Worm (Caenorhabditis elegans) whole organism, mixed stage, embryonic: ENCODE measurements around the gene dnj-5.

Source experiments
- M03D4.4 ChIP-seq: sonication (generic microtip); optimal IDR thresholded peaks from 2 replicates; lab custom pipeline; 2017; ENCODE audit warnings: mild to moderate bottlenecking, missing genetic modification characterization, missing compliant biosample characterization
- bed-3 ChIP-seq: fragments of 200-800 bp; sonication (Bioruptor generic); optimal IDR thresholded peaks from 3 replicates; lab custom pipeline; 2018; ENCODE audit warnings: mild to moderate bottlenecking, missing genetic modification characterization, moderate library complexity, missing compliant biosample characterization
- blmp-1 ChIP-seq: fragments of 150-350 bp; optimal IDR thresholded peaks from 2 replicates; lab custom pipeline; 2014; ENCODE audit warnings: missing biosample characterization, missing genetic modification characterization
- ceh-39 ChIP-seq: fragments of 150-350 bp; optimal IDR thresholded peaks from 2 replicates; lab custom pipeline; 2014; ENCODE audit warnings: missing biosample characterization, missing genetic modification characterization
- ceh-43 ChIP-seq: fragments of 200-800 bp; sonication (Bioruptor generic); optimal IDR thresholded peaks from 2 replicates; lab custom pipeline; 2018; ENCODE audit warnings: mild to moderate bottlenecking, missing genetic modification characterization, moderate library complexity, missing compliant biosample characterization
- ceh-83 ChIP-seq: fragments of 200-800 bp; sonication (Bioruptor generic); optimal IDR thresholded peaks from 2 replicates; lab custom pipeline; 2018; ENCODE audit warnings: mild to moderate bottlenecking, missing genetic modification characterization, missing compliant biosample characterization
- ces-1 ChIP-seq: fragments of 150-350 bp; optimal IDR thresholded peaks from 2 replicates; lab custom pipeline; 2014; ENCODE audit warnings: missing biosample characterization, missing genetic modification reagents, missing genetic modification characterization
- cnd-1 ChIP-seq: fragments of 200-800 bp; sonication (Bioruptor generic); optimal IDR thresholded peaks from 2 replicates; lab custom pipeline; 2018; ENCODE audit warnings: mild to moderate bottlenecking, missing genetic modification characterization, missing compliant biosample characterization
- drap-1 ChIP-seq: fragments of 200-800 bp; sonication (Bioruptor generic); optimal IDR thresholded peaks from 3 replicates; lab custom pipeline; 2018; ENCODE audit warnings: mild to moderate bottlenecking, missing genetic modification characterization, missing compliant biosample characterization
- elt-1 ChIP-seq: sonication (generic microtip); optimal IDR thresholded peaks from 2 replicates; lab custom pipeline; 2017; ENCODE audit warnings: missing genetic modification characterization, mild to moderate bottlenecking, missing compliant biosample characterization, antibody characterized with exemption, moderate library complexity, borderline replicate concordance; ENCODE audit not compliant: insufficient read depth
- elt-3 ChIP-seq: fragments of 150-350 bp; optimal IDR thresholded peaks from 2 replicates; lab custom pipeline; 2014; ENCODE audit warnings: missing biosample characterization, missing genetic modification characterization
- flh-1 ChIP-seq: fragments of 200-800 bp; sonication (Bioruptor generic); optimal IDR thresholded peaks from 2 replicates; lab custom pipeline; 2018; ENCODE audit warnings: mild to moderate bottlenecking, missing genetic modification characterization, moderate library complexity, missing compliant biosample characterization
- ham-2 ChIP-seq: fragments of 200-800 bp; sonication (Bioruptor generic); optimal IDR thresholded peaks from 2 replicates; lab custom pipeline; 2018; ENCODE audit warnings: mild to moderate bottlenecking, missing genetic modification characterization, missing compliant biosample characterization
- hlh-1 ChIP-seq: fragments of 150-350 bp; optimal IDR thresholded peaks from 2 replicates; lab custom pipeline; 2014; ENCODE audit warnings: missing biosample characterization, missing genetic modification reagents, missing genetic modification characterization
- lin-13 ChIP-seq: fragments of 150-350 bp; optimal IDR thresholded peaks from 2 replicates; lab custom pipeline; 2014; ENCODE audit warnings: missing biosample characterization, missing genetic modification characterization
- lin-32 ChIP-seq: fragments of 200-800 bp; sonication (Bioruptor generic); optimal IDR thresholded peaks from 2 replicates; lab custom pipeline; 2018; ENCODE audit warnings: mild to moderate bottlenecking, missing genetic modification characterization, missing compliant biosample characterization
- lsy-2 ChIP-seq: fragments of 150-350 bp; optimal IDR thresholded peaks from 2 replicates; lab custom pipeline; 2014; ENCODE audit warnings: missing biosample characterization, missing genetic modification characterization
- mab-5 ChIP-seq: fragments of 150-350 bp; optimal IDR thresholded peaks from 2 replicates; lab custom pipeline; 2014; ENCODE audit warnings: missing biosample characterization, missing genetic modification characterization
- mep-1 ChIP-seq: fragments of 150-350 bp; optimal IDR thresholded peaks from 2 replicates; lab custom pipeline; 2017; ENCODE audit warnings: missing biosample characterization, missing genetic modification reagents, missing genetic modification characterization, inconsistent platforms
- mls-2 ChIP-seq: sonication (generic microtip); optimal IDR thresholded peaks from 2 replicates; lab custom pipeline; 2016; ENCODE audit warnings: mild to moderate bottlenecking, missing genetic modification characterization, moderate library complexity, missing compliant biosample characterization
- nhr-12 ChIP-seq: fragments of 150-350 bp; optimal IDR thresholded peaks from 2 replicates; lab custom pipeline; 2014; ENCODE audit warnings: missing biosample characterization, missing genetic modification characterization
- nhr-2 ChIP-seq: fragments of 150-350 bp; optimal IDR thresholded peaks from 2 replicates; lab custom pipeline; 2014; ENCODE audit warnings: missing biosample characterization, missing genetic modification characterization
- nhr-237 ChIP-seq: fragments of 150-350 bp; optimal IDR thresholded peaks from 2 replicates; lab custom pipeline; 2014; ENCODE audit warnings: missing biosample characterization, missing genetic modification characterization
- nhr-28 ChIP-seq: fragments of 150-350 bp; optimal IDR thresholded peaks from 2 replicates; lab custom pipeline; 2014; ENCODE audit warnings: missing biosample characterization, missing genetic modification characterization
- nhr-76 ChIP-seq: sonication (generic microtip); optimal IDR thresholded peaks from 2 replicates; lab custom pipeline; 2017; ENCODE audit warnings: missing biosample characterization, missing genetic modification characterization
- pha-4 ChIP-seq: fragments of 150-350 bp; optimal IDR thresholded peaks from 2 replicates; lab custom pipeline; 2018; ENCODE audit warnings: missing biosample characterization, missing genetic modification reagents, missing genetic modification characterization
- sem-2 ChIP-seq: fragments of 200-800 bp; sonication (Bioruptor generic); optimal IDR thresholded peaks from 2 replicates; lab custom pipeline; 2018; ENCODE audit warnings: mild to moderate bottlenecking, missing genetic modification characterization, missing compliant biosample characterization
- snpc-4 ChIP-seq: fragments of 150-350 bp; optimal IDR thresholded peaks from 2 replicates; lab custom pipeline; 2014; ENCODE audit warnings: missing biosample characterization, missing genetic modification characterization
- sptf-1 ChIP-seq: sonication (generic microtip); optimal IDR thresholded peaks from 2 replicates; lab custom pipeline; 2017; ENCODE audit warnings: mild to moderate bottlenecking, missing genetic modification characterization, moderate library complexity, missing compliant biosample characterization
- tbx-8 ChIP-seq: fragments of 200-800 bp; sonication (Bioruptor generic); optimal IDR thresholded peaks from 2 replicates; lab custom pipeline; 2018; ENCODE audit warnings: mild to moderate bottlenecking, missing genetic modification characterization, moderate library complexity, missing compliant biosample characterization
- unc-120 ChIP-seq: sonication (generic microtip); optimal IDR thresholded peaks from 2 replicates; lab custom pipeline; 2017; ENCODE audit warnings: missing genetic modification characterization, missing compliant biosample characterization; ENCODE audit not compliant: poor library complexity, severe bottlenecking
- unc-39 ChIP-seq: fragments of 150-350 bp; optimal IDR thresholded peaks from 2 replicates; lab custom pipeline; 2014; ENCODE audit warnings: missing biosample characterization, missing genetic modification characterization
- unc-62 ChIP-seq: fragments of 150-350 bp; optimal IDR thresholded peaks from 2 replicates; lab custom pipeline; 2014; ENCODE audit warnings: missing biosample characterization, missing genetic modification reagents, missing genetic modification characterization
- zip-8 ChIP-seq: fragments of 150-350 bp; optimal IDR thresholded peaks from 2 replicates; lab custom pipeline; 2014; ENCODE audit warnings: missing biosample characterization, missing genetic modification characterization
- ztf-11 ChIP-seq: fragments of 150-350 bp; optimal IDR thresholded peaks from 2 replicates; lab custom pipeline; 2014; ENCODE audit warnings: missing biosample characterization, missing genetic modification characterization

The dnj-5 gene

DNA sequence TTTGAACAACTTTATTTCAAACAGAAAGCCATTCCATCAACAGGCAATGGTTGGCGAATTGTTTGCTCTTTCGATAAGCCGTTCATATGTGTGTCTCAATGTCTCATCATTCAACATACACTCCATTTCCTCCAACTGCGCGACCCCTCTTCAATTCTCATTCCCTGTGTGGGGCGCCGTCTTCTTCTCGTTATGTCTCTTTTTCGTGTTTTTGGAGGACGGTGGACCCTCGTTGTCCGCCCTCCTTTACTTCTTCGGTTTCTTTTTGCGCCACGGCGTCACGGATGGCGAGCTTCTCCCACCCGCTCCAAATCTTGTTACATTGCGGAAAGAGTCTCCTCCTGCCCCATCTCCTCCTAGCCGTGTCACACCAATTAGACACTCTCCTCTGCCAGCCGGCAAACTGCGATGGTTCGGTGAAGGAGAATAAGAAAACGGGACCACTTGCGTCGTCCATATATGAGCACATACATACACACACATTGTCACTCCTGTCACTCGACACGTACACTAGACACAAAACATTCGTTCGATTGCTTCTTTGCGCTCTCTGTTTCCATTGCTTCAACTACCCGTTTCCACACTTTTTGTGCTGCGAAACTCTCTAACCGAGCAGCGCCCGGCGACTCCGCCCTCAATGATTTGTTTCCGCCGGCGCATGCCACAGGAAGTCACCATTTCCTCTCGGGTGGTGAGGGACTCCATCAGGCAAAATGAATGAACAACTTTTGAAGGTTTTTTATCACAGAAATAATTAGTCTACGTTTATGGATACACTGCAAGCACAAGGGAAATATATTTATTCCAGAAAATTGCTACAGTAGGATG lies 29.8 kb downstream of the dnj-5 start:
- TF ChIP-seq nhr-76 (tag; lab: Kevin White, UChicago) (no peak), mep-1 (no peak), snpc-4 (tag; lab: Kevin White, UChicago) (no peak), mls-2 (no peak), sptf-1 (tag; lab: Kevin White, UChicago) (peak; percentile 59), nhr-12 (tag; lab: Kevin White, UChicago) (no peak), lin-13 (tag; lab: Kevin White, UChicago) (no peak), elt-1 (tag; lab: Kevin White, UChicago) (no peak), sem-2 (no peak), drap-1 (no peak), zip-8 (no peak), M03D4.4 (tag; lab: Kevin White, UChicago) (no peak), unc-62 (GFP tag; lab: Kevin White, UChicago) (no peak), ces-1 (peak; percentile 81), tbx-8 (GFP tag; lab: Kevin White, UChicago) (no peak), blmp-1 (tag; lab: Kevin White, UChicago) (no peak), unc-39 (no peak), lsy-2 (tag; lab: Kevin White, UChicago) (no peak), lin-32 (GFP tag; lab: Kevin White, UChicago) (no peak), mab-5 (tag; lab: Kevin White, UChicago) (no peak), nhr-28 (tag; lab: Kevin White, UChicago) (no peak), ceh-43 (GFP tag; lab: Kevin White, UChicago) (no peak), ceh-83 (GFP tag; lab: Kevin White, UChicago) (no peak), ceh-39 (tag; lab: Kevin White, UChicago) (no peak), ztf-11 (tag; lab: Kevin White, UChicago) (no peak), nhr-2 (tag; lab: Kevin White, UChicago) (no peak), nhr-237 (tag; lab: Kevin White, UChicago) (no peak), ham-2 (GFP tag; lab: Kevin White, UChicago) (no peak), unc-120 (tag; lab: Kevin White, UChicago) (peak; percentile 28), pha-4 (tag; lab: Kevin White, UChicago) (peak; percentile 2), elt-3 (no peak), cnd-1 (tag; lab: Kevin White, UChicago) (peak; percentile 2), bed-3 (no peak), flh-1 (GFP tag; lab: Kevin White, UChicago) (no peak), hlh-1 (no peak)
- TF ChIP-seq, all 35 proteins: peak for 5

DNA sequence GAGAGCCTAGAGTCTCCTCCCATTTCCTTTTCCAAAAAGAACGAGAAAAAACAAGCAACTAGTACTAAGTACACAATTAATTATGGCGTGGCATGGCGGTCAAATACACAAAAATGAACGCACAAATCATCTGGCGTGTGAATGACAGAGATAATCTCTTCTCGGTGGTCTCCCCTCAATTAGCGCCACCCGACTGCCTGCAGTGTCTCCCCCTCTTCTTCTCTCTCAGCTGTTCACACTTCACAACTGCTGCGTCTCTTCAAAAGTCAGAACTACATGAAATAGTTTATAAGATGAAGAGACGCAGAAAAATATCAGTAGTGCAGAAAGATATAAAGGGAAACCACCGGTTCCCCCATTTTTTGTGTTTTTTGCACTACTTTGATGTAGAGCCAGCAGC lies 30.7 kb downstream of the dnj-5 start:
- TF ChIP-seq hlh-1: peak; percentile 94
- TF ChIP-seq unc-120 (tag; lab: Kevin White, UChicago): peak; percentile 6
- no peak for TF ChIP-seq ceh-39 (tag; lab: Kevin White, UChicago)
- TF ChIP-seq mab-5 (tag; lab: Kevin White, UChicago): no peak
- TF ChIP-seq elt-3: no peak
- TF ChIP-seq snpc-4 (tag; lab: Kevin White, UChicago): no peak
- peak; percentile 21 for TF ChIP-seq M03D4.4 (tag; lab: Kevin White, UChicago)
- no peak for TF ChIP-seq ceh-43 (GFP tag; lab: Kevin White, UChicago)
- TF ChIP-seq mls-2: peak; percentile 68
- no peak for TF ChIP-seq flh-1 (GFP tag; lab: Kevin White, UChicago)
- TF ChIP-seq ces-1: peak; percentile 81
- TF ChIP-seq nhr-12 (tag; lab: Kevin White, UChicago): no peak
- peak; percentile 72 for TF ChIP-seq ham-2 (GFP tag; lab: Kevin White, UChicago)
- TF ChIP-seq nhr-28 (tag; lab: Kevin White, UChicago): no peak
- peak; percentile 64 for TF ChIP-seq cnd-1 (tag; lab: Kevin White, UChicago)
- TF ChIP-seq nhr-237 (tag; lab: Kevin White, UChicago): peak; percentile 34
- TF ChIP-seq nhr-2 (tag; lab: Kevin White, UChicago): peak; percentile 67
- TF ChIP-seq mep-1: peak; percentile 51
- TF ChIP-seq zip-8: no peak
- TF ChIP-seq blmp-1 (tag; lab: Kevin White, UChicago): no peak
- peak; percentile 89 for TF ChIP-seq unc-62 (GFP tag; lab: Kevin White, UChicago)
- TF ChIP-seq pha-4 (tag; lab: Kevin White, UChicago): peak; percentile 12
- peak; percentile 20 for TF ChIP-seq sem-2
- no peak for TF ChIP-seq lsy-2 (tag; lab: Kevin White, UChicago)
- TF ChIP-seq drap-1: no peak
- peak; percentile 42 for TF ChIP-seq elt-1 (tag; lab: Kevin White, UChicago)
- TF ChIP-seq unc-39: no peak
- no peak for TF ChIP-seq lin-13 (tag; lab: Kevin White, UChicago)
- peak; percentile 14 for TF ChIP-seq bed-3
- no peak for TF ChIP-seq lin-32 (GFP tag; lab: Kevin White, UChicago)
- TF ChIP-seq sptf-1 (tag; lab: Kevin White, UChicago): peak; percentile 53
- no peak for TF ChIP-seq nhr-76 (tag; lab: Kevin White, UChicago)
- TF ChIP-seq ztf-11 (tag; lab: Kevin White, UChicago): no peak
- no peak for TF ChIP-seq ceh-83 (GFP tag; lab: Kevin White, UChicago)
- no peak for TF ChIP-seq tbx-8 (GFP tag; lab: Kevin White, UChicago)
